Worm (Caenorhabditis elegans): ENCODE data around the gene unc-16.

Gene unc-16

DNA sequence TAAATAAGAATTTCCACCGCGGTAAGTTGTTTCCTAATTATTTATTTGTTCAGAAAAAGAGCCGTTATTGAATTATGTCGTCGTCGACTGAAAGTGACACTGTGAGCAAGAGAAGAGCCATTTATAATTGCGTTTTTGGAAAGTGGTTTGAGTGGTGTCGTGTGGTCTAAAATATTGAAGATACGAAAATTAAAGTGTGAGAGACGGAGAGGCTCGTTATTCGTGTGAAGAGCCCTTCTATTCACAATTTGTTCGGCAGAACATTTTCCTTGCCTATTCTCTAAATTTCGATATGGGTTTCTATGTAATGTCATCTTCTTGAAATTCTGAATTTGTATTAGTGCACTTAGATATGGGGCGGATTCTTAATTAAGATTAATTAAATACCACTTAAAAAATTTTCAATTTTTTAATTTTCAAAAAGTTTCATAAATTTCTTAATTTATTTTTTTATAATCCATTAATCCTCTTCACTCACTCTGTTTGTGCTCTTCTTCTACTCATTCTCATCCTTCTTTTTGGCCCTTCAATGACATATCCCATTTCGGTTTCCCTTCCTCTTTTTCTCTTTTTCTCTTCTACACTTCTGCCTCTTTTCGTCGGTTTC lies 36.2 kb upstream of the unc-16 start (continued):
- no peak for TF ChIP-seq F10E7.11 (tag; optimal IDR thresholded peaks at IDR 0.05)
- no peak for TF ChIP-seq Y67H2A.10 (GFP tag; conservative IDR thresholded peaks at IDR 0.05)
- TF ChIP-seq nhr-80 (tag; optimal IDR thresholded peaks at IDR 0.05), result no peak
- 0 out of 2 replicates have a peak, but pooled peaks have one; percentile 19 for TF ChIP-seq mcd-1 (GFP tag; IDR thresholded peaks at IDR 0.05)
- TF ChIP-seq nhr-120 (GFP tag; IDR thresholded peaks at IDR 0.05), result no peak
- TF ChIP-seq gei-17 (GFP tag; optimal IDR thresholded peaks at IDR 0.05), result peak; percentile 24
- TF ChIP-seq ceh-79 (tag; optimal IDR thresholded peaks at IDR 0.05), result no peak
- TF ChIP-seq bed-1 (GFP tag; IDR thresholded peaks at IDR 0.05), result no peak

DNA sequence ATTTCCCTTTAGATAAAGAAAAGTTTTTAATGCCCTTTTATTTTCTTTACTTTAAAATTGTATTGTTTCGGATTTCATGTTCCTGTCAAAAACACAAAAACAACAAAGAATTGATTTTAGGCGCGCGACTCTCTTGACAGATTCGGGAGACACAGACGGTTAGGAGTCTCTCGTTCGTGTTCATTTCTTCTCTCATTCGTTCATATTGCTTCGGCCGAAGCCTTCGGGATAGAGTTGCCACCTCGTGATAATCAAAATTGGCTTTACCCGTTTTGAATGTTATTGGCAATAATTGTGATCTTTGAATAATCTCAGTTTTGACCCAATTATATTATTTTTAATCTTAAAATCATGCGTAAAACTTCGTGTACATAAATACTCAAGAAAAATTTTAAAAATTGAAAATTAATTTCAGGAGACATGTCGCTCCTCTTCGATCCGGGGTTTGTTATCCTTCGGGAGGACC lies 35.0 kb upstream of the unc-16 start, which contains the start of gene F55H2.5:
F55H2.5 (plus strand) TSS at position 416 of the 466 bp plus-strand sequence.
- TF ChIP-seq hsf-1 (GFP tag; IDR thresholded peaks at IDR 0.05) (no peak), K11D2.4 (GFP tag; IDR thresholded peaks at IDR 0.05) (no peak), hmg-1.2 (GFP tag; IDR thresholded peaks at IDR 0.05) (peak; percentile 14; the same call in 1 of the 2 replicates), lsl-1 (GFP tag; optimal IDR thresholded peaks at IDR 0.05) (no peak)

DNA sequence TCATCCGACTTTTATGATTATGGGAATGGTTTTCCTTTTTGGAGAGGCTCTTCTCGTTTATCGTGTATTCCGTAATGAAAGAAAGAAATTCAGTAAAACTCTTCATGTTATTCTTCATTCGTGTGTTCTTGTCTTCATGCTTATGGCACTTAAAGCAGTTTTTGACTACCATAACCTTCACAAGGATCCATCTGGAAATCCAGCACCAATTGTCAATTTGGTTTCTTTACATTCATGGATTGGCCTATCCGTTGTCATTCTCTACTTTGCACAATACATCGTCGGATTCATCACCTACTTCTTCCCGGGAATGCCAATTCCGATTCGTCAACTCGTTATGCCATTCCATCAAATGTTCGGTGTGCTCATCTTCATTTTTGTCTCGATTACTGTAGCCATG lies 34.4 kb upstream of the unc-16 start:
- no peak for TF ChIP-seq dpl-1 (GFP tag; optimal IDR thresholded peaks at IDR 0.05)
- TF ChIP-seq unc-130 (GFP tag; optimal IDR thresholded peaks at IDR 0.05), result no peak
- no peak for TF ChIP-seq ztf-6 (GFP tag; IDR thresholded peaks at IDR 0.05)
- no peak for TF ChIP-seq lsy-27 (tag; optimal IDR thresholded peaks at IDR 0.05; ENCODE audit: borderline replicate concordance, insufficient read depth)
- no peak for TF ChIP-seq nhr-27 (tag; optimal IDR thresholded peaks at IDR 0.05)
- TF ChIP-seq let-607 (tag; optimal IDR thresholded peaks at IDR 0.05), result no peak

DNA sequence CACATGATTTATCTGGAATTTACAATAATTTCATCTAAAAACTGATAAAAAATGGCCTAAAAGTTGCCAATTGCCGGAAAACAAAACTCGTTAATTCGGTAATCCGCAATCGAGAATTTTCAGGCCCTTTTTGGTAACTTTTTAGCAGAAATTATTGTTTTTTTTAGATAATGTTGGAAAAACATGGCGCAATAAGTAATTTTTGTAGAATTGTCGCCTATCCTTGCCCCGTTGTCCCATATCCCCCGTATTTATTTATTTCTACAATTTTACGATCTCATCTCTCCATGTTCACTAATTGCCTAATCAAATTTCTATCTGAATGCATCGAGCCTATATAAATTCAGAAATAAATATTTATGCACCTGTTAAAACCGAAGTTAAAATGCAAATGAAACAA lies 33.1 kb upstream of the unc-16 start:
- peak; percentile 14 for TF ChIP-seq hrde-1 (tag; optimal IDR thresholded peaks at IDR 0.05; ENCODE audit: borderline replicate concordance)
- no peak for TF ChIP-seq F39B2.1 (GFP tag; IDR thresholded peaks at IDR 0.05)
- TF ChIP-seq him-1 (tag; optimal IDR thresholded peaks at IDR 0.05), result peak; percentile 92
- no peak for TF ChIP-seq aptf-2 (GFP tag; conservative IDR thresholded peaks at IDR 0.05)
- TF ChIP-seq snpc-1.3 (tag; optimal IDR thresholded peaks at IDR 0.05; ENCODE audit: insufficient read depth), result peak; percentile 2
- TF ChIP-seq die-1 (tag; optimal IDR thresholded peaks at IDR 0.05), result no peak
- TF ChIP-seq athp-1 (tag; optimal IDR thresholded peaks at IDR 0.05), result peak; percentile 8
- no peak for TF ChIP-seq ztf-26 (tag; optimal IDR thresholded peaks at IDR 0.05)
- 0 out of 2 replicates have a peak, but pooled peaks have one; percentile 29 for TF ChIP-seq Y79H2A.3 (GFP tag; conservative IDR thresholded peaks at IDR 0.05)
- TF ChIP-seq nfya-1 (tag; optimal IDR thresholded peaks at IDR 0.05; ENCODE audit: borderline replicate concordance, insufficient read depth), result no peak
- TF ChIP-seq madf-6 (GFP tag; IDR thresholded peaks at IDR 0.05), result 0 out of 2 replicates have a peak, but pooled peaks have one; percentile 20
- TF ChIP-seq nfya-2 (GFP tag; IDR thresholded peaks at IDR 0.05), result no peak
- TF ChIP-seq Y53G8AR.9 (GFP tag; conservative IDR thresholded peaks at IDR 0.05), result no peak
- TF ChIP-seq hmg-1.2 (GFP tag; IDR thresholded peaks at IDR 0.05), result 0 out of 2 replicates have a peak, but pooled peaks have one; percentile 17

ce11 chrIII:9513569-9513968 lies 32.5 kb upstream of the unc-16 start, which contains the start of gene F55H2.8:
Gene F55H2.8 (plus strand): TSS chrIII:9513869.
- no peak for TF ChIP-seq ztf-26 (tag; optimal IDR thresholded peaks at IDR 0.05)
- no peak for TF ChIP-seq Y53G8AR.9 (GFP tag; conservative IDR thresholded peaks at IDR 0.05)
- no peak for TF ChIP-seq tlf-1 (GFP tag; optimal IDR thresholded peaks at IDR 0.05)
- TF ChIP-seq bed-1 (GFP tag; IDR thresholded peaks at IDR 0.05), result no peak
- TF ChIP-seq ceh-27 (GFP tag; optimal IDR thresholded peaks at IDR 0.05), result no peak
- TF ChIP-seq attf-3 (GFP tag; conservative IDR thresholded peaks at IDR 0.05), result no peak
- no peak for TF ChIP-seq hmg-1.2 (GFP tag; IDR thresholded peaks at IDR 0.05)
- TF ChIP-seq attf-6 (GFP tag; IDR thresholded peaks at IDR 0.05), result no peak
- no peak for TF ChIP-seq ceh-100 (GFP tag; IDR thresholded peaks at IDR 0.05)
- no peak for TF ChIP-seq nhr-27 (tag; optimal IDR thresholded peaks at IDR 0.05)
- TF ChIP-seq nhr-90 (tag; optimal IDR thresholded peaks at IDR 0.05), result no peak
- no peak for TF ChIP-seq nhr-179 (tag; optimal IDR thresholded peaks at IDR 0.05)
- no peak for TF ChIP-seq ccch-3 (GFP tag; optimal IDR thresholded peaks at IDR 0.05)

Measured in whole organism, young adult.